Worm (Caenorhabditis elegans) whole organism, L1 larva: ENCODE results near the gene ced-13.
A peak's percentile ranks its signal among the peaks of the same experiment; 100 is the strongest.

Experiments used
- C16A3.4 ChIP-seq: fragments of 150-350 bp; optimal IDR thresholded peaks from 2 replicates; lab custom pipeline; 2014; ENCODE audit warnings: missing biosample characterization, missing genetic modification characterization
- aha-1 ChIP-seq: fragments of 150-350 bp; optimal IDR thresholded peaks from 2 replicates; lab custom pipeline; 2014; ENCODE audit warnings: missing biosample characterization, missing genetic modification characterization
- blmp-1 ChIP-seq: fragments of 150-350 bp; optimal IDR thresholded peaks from 2 replicates; lab custom pipeline; 2014; ENCODE audit warnings: missing biosample characterization, missing genetic modification characterization
- ceh-8 ChIP-seq: fragments of 200-800 bp; sonication (Bioruptor generic); optimal IDR thresholded peaks from 2 replicates; lab custom pipeline; 2018; ENCODE audit warnings: mild to moderate bottlenecking, missing genetic modification characterization, moderate library complexity, missing compliant biosample characterization
- ceh-82 ChIP-seq, 3 experiments: fragments of 150-350 bp in 1 of 3; sonication (generic microtip) in 2 of 3; optimal IDR thresholded peaks; 2 replicates each; lab custom pipeline; 2014 to 2017; ENCODE audit warnings: missing biosample characterization in 3 of 3, missing genetic modification characterization in 3 of 3
- dpl-1 ChIP-seq, 3 experiments: fragments of 150-350 bp in 2 of 3; sonication (generic microtip) in 1 of 3; optimal IDR thresholded peaks; 2 replicates each; lab custom pipeline; 2014 to 2017; ENCODE audit warnings: missing biosample characterization in 3 of 3, missing genetic modification characterization in 3 of 3, missing genetic modification reagents in 3 of 3
- dsc-1 ChIP-seq: sonication (generic microtip); optimal IDR thresholded peaks from 2 replicates; lab custom pipeline; 2016; ENCODE audit warnings: mild to moderate bottlenecking, missing genetic modification characterization, missing compliant biosample characterization
- efl-1 ChIP-seq, 4 experiments: fragments of 150-350 bp; optimal IDR thresholded peaks in 3 of 4; peaks in 1 of 4; 1 replicate in 1 of 4; 2 replicates in 3 of 4; lab custom pipeline; 2014; ENCODE audit warnings: missing biosample characterization in 2 of 4, missing genetic modification characterization in 2 of 4, missing genetic modification reagents in 2 of 4
- efl-3 ChIP-seq: fragments of 200-800 bp; sonication (Bioruptor generic); optimal IDR thresholded peaks from 2 replicates; lab custom pipeline; 2018; ENCODE audit warnings: mild to moderate bottlenecking, missing genetic modification characterization, missing compliant biosample characterization
- elt-3 ChIP-seq, 6 experiments: fragments of 150-350 bp in 1 of 6; sonication (generic microtip); optimal IDR thresholded peaks; 2 replicates each; lab custom pipeline; 2017 to 2018; ENCODE audit warnings: missing biosample characterization in 6 of 6, missing genetic modification characterization in 6 of 6, inconsistent platforms in 1 of 6
- fkh-4 ChIP-seq: sonication (generic microtip); optimal IDR thresholded peaks from 2 replicates; lab custom pipeline; 2016; ENCODE audit warnings: missing compliant biosample characterization, missing genetic modification characterization, borderline replicate concordance
- fkh-8 ChIP-seq: sonication (generic microtip); optimal IDR thresholded peaks from 2 replicates; lab custom pipeline; 2016; ENCODE audit warnings: mild to moderate bottlenecking, missing genetic modification characterization, missing compliant biosample characterization
- fos-1 ChIP-seq: fragments of 150-350 bp; optimal IDR thresholded peaks from 2 replicates; lab custom pipeline; 2014; ENCODE audit warnings: missing biosample characterization, missing genetic modification characterization
- hlh-17 ChIP-seq: fragments of 200-800 bp; sonication (Bioruptor generic); optimal IDR thresholded peaks from 2 replicates; lab custom pipeline; 2018; ENCODE audit warnings: missing genetic modification characterization, mild to moderate bottlenecking, missing compliant biosample characterization, moderate library complexity, borderline replicate concordance
- hpl-2 ChIP-seq: fragments of 150-350 bp; optimal IDR thresholded peaks from 2 replicates; lab custom pipeline; 2014; ENCODE audit warnings: missing biosample characterization, missing genetic modification reagents, missing genetic modification characterization
- irx-1 ChIP-seq: sonication (generic microtip); optimal IDR thresholded peaks from 2 replicates; lab custom pipeline; 2016; ENCODE audit warnings: missing genetic modification characterization, missing compliant biosample characterization
- isw-1 ChIP-seq: fragments of 200-800 bp; sonication (Bioruptor generic); IDR thresholded peaks from 2 replicates; pipeline ENCODE4 v1.3.6; 2022; ENCODE audit warnings: missing genetic modification characterization, missing compliant biosample characterization
- jun-1 ChIP-seq: fragments of 150-350 bp; optimal IDR thresholded peaks from 2 replicates; lab custom pipeline; 2014; ENCODE audit warnings: missing biosample characterization, missing genetic modification reagents, missing genetic modification characterization
- lin-13 ChIP-seq: fragments of 150-350 bp; optimal IDR thresholded peaks from 2 replicates; lab custom pipeline; 2014; ENCODE audit warnings: missing biosample characterization, missing genetic modification reagents, missing genetic modification characterization
- lin-14 ChIP-seq: fragments of 200-800 bp; sonication (Bioruptor generic); optimal IDR thresholded peaks from 2 replicates; lab custom pipeline; 2018; ENCODE audit warnings: mild to moderate bottlenecking, missing genetic modification characterization, moderate library complexity, missing compliant biosample characterization
- lin-15B ChIP-seq: fragments of 150-350 bp; sonication (generic microtip); optimal IDR thresholded peaks from 3 replicates; lab custom pipeline; 2014; ENCODE audit warnings: missing biosample characterization, missing genetic modification characterization
- lin-35 ChIP-seq, 2 experiments: fragments of 150-350 bp; optimal IDR thresholded peaks; 2 replicates each; lab custom pipeline; 2014; ENCODE audit warnings: missing biosample characterization in 2 of 2, missing genetic modification characterization in 2 of 2, missing genetic modification reagents in 2 of 2
- lir-3 ChIP-seq: sonication (generic microtip); optimal IDR thresholded peaks from 2 replicates; lab custom pipeline; 2016; ENCODE audit warnings: mild to moderate bottlenecking, missing genetic modification characterization, moderate library complexity, missing compliant biosample characterization; ENCODE audit not compliant: poor library complexity
- lsy-2 ChIP-seq, 2 experiments: fragments of 150-350 bp; optimal IDR thresholded peaks; 2 replicates each; lab custom pipeline; 2014; ENCODE audit warnings: missing biosample characterization in 2 of 2, missing genetic modification characterization in 2 of 2
- mdl-1 ChIP-seq, 2 experiments: fragments of 150-350 bp; optimal IDR thresholded peaks; 2 replicates each; lab custom pipeline; 2014 to 2017; ENCODE audit warnings: missing biosample characterization in 2 of 2, missing genetic modification characterization in 2 of 2, inconsistent platforms in 1 of 2
- mep-1 ChIP-seq: fragments of 150-350 bp; optimal IDR thresholded peaks from 2 replicates; lab custom pipeline; 2014; ENCODE audit warnings: missing biosample characterization, missing genetic modification characterization
- nhr-19 ChIP-seq: fragments of 200-800 bp; sonication (Bioruptor generic); conservative IDR thresholded peaks from 2 replicates; pipeline ENCODE4 v1.3.6; 2022; ENCODE audit warnings: missing genetic modification characterization, missing compliant biosample characterization
- nhr-20 ChIP-seq: sonication (generic microtip); optimal IDR thresholded peaks from 2 replicates; lab custom pipeline; 2016; ENCODE audit warnings: mild to moderate bottlenecking, missing genetic modification characterization, missing compliant biosample characterization
- nhr-47 ChIP-seq: sonication (generic microtip); optimal IDR thresholded peaks from 2 replicates; lab custom pipeline; 2016; ENCODE audit warnings: mild to moderate bottlenecking, missing genetic modification characterization, moderate library complexity, missing compliant biosample characterization
- nhr-71 ChIP-seq: sonication (generic microtip); optimal IDR thresholded peaks from 2 replicates; lab custom pipeline; 2016; ENCODE audit warnings: mild to moderate bottlenecking, missing genetic modification characterization, moderate library complexity, missing compliant biosample characterization
- nhr-76 ChIP-seq: sonication (generic microtip); optimal IDR thresholded peaks from 2 replicates; lab custom pipeline; 2017; ENCODE audit warnings: missing biosample characterization, missing genetic modification characterization
- nhr-77 ChIP-seq: fragments of 150-350 bp; optimal IDR thresholded peaks from 2 replicates; lab custom pipeline; 2014; ENCODE audit warnings: missing biosample characterization, missing genetic modification characterization
- nhr-85 ChIP-seq: sonication (generic microtip); peaks from one replicate; lab custom pipeline; 2016; ENCODE audit warnings: missing genetic modification characterization, inconsistent platforms, missing compliant biosample characterization
- nhr-90 ChIP-seq: sonication (generic microtip); optimal IDR thresholded peaks from 2 replicates; lab custom pipeline; 2016; ENCODE audit warnings: mild to moderate bottlenecking, missing genetic modification characterization, missing compliant biosample characterization; ENCODE audit not compliant: poor library complexity
- rnt-1 ChIP-seq: sonication (generic microtip); optimal IDR thresholded peaks from 2 replicates; lab custom pipeline; 2016; ENCODE audit warnings: mild to moderate bottlenecking, missing genetic modification characterization, moderate library complexity, missing compliant biosample characterization
- skn-1 ChIP-seq: fragments of 150-350 bp; optimal IDR thresholded peaks from 2 replicates; lab custom pipeline; 2014; ENCODE audit warnings: missing biosample characterization, missing genetic modification characterization
- snu-23 ChIP-seq: sonication (generic microtip); optimal IDR thresholded peaks from 2 replicates; lab custom pipeline; 2016; ENCODE audit warnings: missing genetic modification characterization, missing compliant biosample characterization
- sup-37 ChIP-seq: fragments of 200-800 bp; sonication (Bioruptor generic); optimal IDR thresholded peaks from 2 replicates; lab custom pipeline; 2018; ENCODE audit warnings: mild to moderate bottlenecking, missing genetic modification characterization, missing compliant biosample characterization
- swsn-7 ChIP-seq: sonication (generic microtip); optimal IDR thresholded peaks from 2 replicates; lab custom pipeline; 2016; ENCODE audit warnings: missing genetic modification characterization, missing compliant biosample characterization
- tbx-2 ChIP-seq: sonication (generic microtip); optimal IDR thresholded peaks from 2 replicates; lab custom pipeline; 2016; ENCODE audit warnings: missing genetic modification characterization, missing compliant biosample characterization
- unc-130 ChIP-seq: fragments of 150-350 bp; optimal IDR thresholded peaks from 2 replicates; lab custom pipeline; 2017; ENCODE audit warnings: missing biosample characterization, missing genetic modification characterization, inconsistent platforms
- unc-62 ChIP-seq: fragments of 150-350 bp; optimal IDR thresholded peaks from 2 replicates; lab custom pipeline; 2014; ENCODE audit warnings: missing biosample characterization, missing genetic modification reagents, missing genetic modification characterization
- vab-15 ChIP-seq: sonication (generic microtip); optimal IDR thresholded peaks from 2 replicates; lab custom pipeline; 2017; ENCODE audit warnings: missing genotype, mild to moderate bottlenecking, missing genetic modification characterization, missing compliant biosample characterization
- xbp-1 ChIP-seq: sonication (generic microtip); optimal IDR thresholded peaks from 2 replicates; lab custom pipeline; 2016; ENCODE audit warnings: missing genetic modification characterization, missing compliant biosample characterization
- zip-4 ChIP-seq: fragments of 200-800 bp; sonication (Bioruptor generic); optimal IDR thresholded peaks from 2 replicates; lab custom pipeline; 2018; ENCODE audit warnings: mild to moderate bottlenecking, missing genetic modification characterization, moderate library complexity, missing compliant biosample characterization
- ztf-11 ChIP-seq, 2 experiments: sonication (generic microtip); optimal IDR thresholded peaks; 2 replicates each; lab custom pipeline; 2016 to 2017; ENCODE audit warnings: missing genetic modification characterization in 2 of 2, missing biosample characterization in 1 of 2, missing compliant biosample characterization in 1 of 2
- ztf-4 ChIP-seq: fragments of 150-350 bp; optimal IDR thresholded peaks from 2 replicates; lab custom pipeline; 2014; ENCODE audit warnings: missing biosample characterization, missing genetic modification characterization

The ced-13 gene

DNA sequence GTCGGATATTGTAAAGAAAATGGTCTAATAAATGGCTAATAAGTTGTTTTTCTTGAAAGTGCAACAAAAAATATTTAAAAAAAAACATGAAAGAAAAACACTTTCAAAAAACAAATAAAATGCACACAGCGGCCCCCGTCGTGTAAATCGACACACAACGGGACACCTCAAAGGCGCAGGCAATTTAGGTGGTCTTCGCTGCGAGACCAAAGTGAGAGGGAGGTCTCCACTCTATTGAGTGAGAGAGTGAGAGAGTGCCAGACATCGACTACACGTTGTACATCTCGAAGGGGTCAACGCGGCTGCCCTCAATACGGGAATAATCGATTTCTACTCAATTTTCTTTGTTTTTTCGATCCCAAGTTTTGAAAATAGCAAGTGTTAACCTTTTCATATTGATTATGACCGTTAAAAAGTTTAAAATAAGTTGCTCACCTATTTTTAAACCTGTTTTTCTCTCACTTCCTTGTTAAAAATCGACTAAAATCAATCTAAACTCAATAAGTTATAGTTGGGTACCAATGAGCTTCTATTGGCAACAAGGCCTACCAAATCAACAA lies 12.6 kb downstream of the ced-13 start, which contains the start of gene sec-16A.2:
TSS of gene sec-16A.2 (plus strand) at position 510 of the 560 bp plus-strand sequence.
- TF ChIP-seq nhr-90 (tag; lab: Kevin White, UChicago) (peak; percentile 32), nhr-47 (tag; lab: Kevin White, UChicago) (peak; percentile 57), ceh-8 (GFP tag; lab: Kevin White, UChicago) (no peak), nhr-20 (tag; lab: Kevin White, UChicago) (peak; percentile 68), fos-1 (peak; percentile 34), dpl-1 (GFP tag; optimal IDR thresholded peaks at IDR 0.05; lab: Kevin White, UChicago) (peak in 2 of 3 experiments; percentile 48 to 51), irx-1 (tag; lab: Kevin White, UChicago) (peak; percentile 11), jun-1 (tag; lab: Kevin White, UChicago) (peak; percentile 4), unc-62 (GFP tag; lab: Kevin White, UChicago) (no peak), hpl-2 (GFP tag; lab: Kevin White, UChicago) (no peak), lin-13 (GFP tag; lab: Kevin White, UChicago) (peak; percentile 61), efl-3 (GFP tag; lab: Kevin White, UChicago) (no peak), xbp-1 (tag; lab: Kevin White, UChicago) (peak; percentile 66), vab-15 (tag; lab: Kevin White, UChicago) (peak; percentile 67), lir-3 (no peak), nhr-76 (no peak), lsy-2 (tag; optimal IDR thresholded peaks at IDR 0.05; lab: Kevin White, UChicago) (peak; percentile 57 to 80), zip-4 (GFP tag; lab: Kevin White, UChicago) (no peak), C16A3.4 (tag; lab: Kevin White, UChicago) (peak; percentile 55), fkh-8 (tag; lab: Kevin White, UChicago) (peak; percentile 21), nhr-71 (tag; lab: Kevin White, UChicago) (peak; percentile 75), aha-1 (tag; lab: Kevin White, UChicago) (no peak), nhr-85 (tag; lab: Kevin White, UChicago) (peak; percentile 82), ztf-4 (tag; lab: Kevin White, UChicago) (no peak), swsn-7 (tag; lab: Kevin White, UChicago) (peak; percentile 63), mep-1 (peak; percentile 56), dsc-1 (tag; lab: Kevin White, UChicago) (peak; percentile 14), ceh-82 (tag; optimal IDR thresholded peaks at IDR 0.05; lab: Kevin White, UChicago) (peak; percentile 42 to 67 (median 49)), lin-15B (tag; lab: Kevin White, UChicago) (peak; percentile 48), mdl-1 (tag; optimal IDR thresholded peaks at IDR 0.05; lab: Kevin White, UChicago) (peak in 1 of 2 experiments; percentile 78), ztf-11 (tag; optimal IDR thresholded peaks at IDR 0.05; lab: Kevin White, UChicago) (peak in 1 of 2 experiments; percentile 1), unc-130 (tag; lab: Kevin White, UChicago) (peak; percentile 7), snu-23 (GFP tag; lab: Kevin White, UChicago) (peak; percentile 73), isw-1 (GFP tag; lab: Robert Waterston, UW) (peak; percentile 21), lin-14 (GFP tag; lab: Kevin White, UChicago) (peak; percentile 90), skn-1 (peak; percentile 27), sup-37 (GFP tag; lab: Kevin White, UChicago) (no peak), nhr-77 (tag; lab: Kevin White, UChicago) (peak; percentile 25), lin-35 (GFP tag; optimal IDR thresholded peaks at IDR 0.05; lab: Kevin White, UChicago) (peak; percentile 52 to 75), rnt-1 (peak; percentile 61), nhr-19 (GFP tag; lab: Robert Waterston, UW) (peak; percentile 47), blmp-1 (tag; lab: Kevin White, UChicago) (peak; percentile 77), fkh-4 (tag; lab: Kevin White, UChicago) (no peak), efl-1 (optimal IDR thresholded peaks at IDR 0.05; lab: Kevin White, UChicago) (peak; percentile 42 to 71), efl-1 (GFP tag; optimal IDR thresholded peaks at IDR 0.05 in 1 of 2; lab: Kevin White, UChicago) (peak in 1 of 2 experiments; percentile 19), elt-3 (tag; optimal IDR thresholded peaks at IDR 0.05; lab: Kevin White, UChicago) (peak in 1 of 6 experiments; percentile 30), hlh-17 (GFP tag; lab: Kevin White, UChicago) (no peak), tbx-2 (tag; lab: Kevin White, UChicago) (peak; percentile 62)
